Worm (Caenorhabditis elegans): Measurements from ENCODE around the gene zip-3.

ce11 chrII:13973514-13973913 is 16.3 kb upstream of the zip-3 start, which contains the start of gene Y39G8B.1:
- TF ChIP-seq ama-1 (optimal IDR thresholded peaks at IDR 0.05) (no peak), T23F11.4 (GFP tag; optimal IDR thresholded peaks at IDR 0.05) (no peak), ceh-6 (GFP tag; optimal IDR thresholded peaks at IDR 0.05) (no peak), ceh-18 (tag; optimal IDR thresholded peaks at IDR 0.05) (no peak), pha-4 (tag; optimal IDR thresholded peaks at IDR 0.05) (no peak), pag-3 (tag; optimal IDR thresholded peaks at IDR 0.05; ENCODE audit: borderline replicate concordance) (no peak), ahr-1 (tag; optimal IDR thresholded peaks at IDR 0.05) (no peak), ceh-31 (tag; optimal IDR thresholded peaks at IDR 0.05) (no peak), dve-1 (tag; optimal IDR thresholded peaks at IDR 0.05) (no peak), unc-55 (GFP tag; optimal IDR thresholded peaks at IDR 0.05) (no peak), pros-1 (tag; optimal IDR thresholded peaks at IDR 0.05) (no peak)

Measured in whole organism, late embryonic.